Fruit fly (Drosophila melanogaster): ENCODE results near the gene bark.

Gene bark

dm6 chr2L:3776614-3777196 lies 10.3 kb upstream of the bark start:
- TF ChIP-seq CG17801 (GFP tag; optimal IDR thresholded peaks at IDR 0.05; ENCODE audit: partially characterized antibody): peak; percentile 70

- no peak for TF ChIP-seq CG17801 (GFP tag; optimal IDR thresholded peaks at IDR 0.05; ENCODE audit: partially characterized antibody)
These were observed 9.5 kb upstream of the bark start for dm6 chr2L:3777485-3777884.

- no peak for TF ChIP-seq CG17801 (GFP tag; optimal IDR thresholded peaks at IDR 0.05; ENCODE audit: partially characterized antibody)
These were observed 8.6 kb upstream of the bark start for dm6 chr2L:3778157-3779060.

dm6 chr2L:3779143-3779788 lies 7.7 kb upstream of the bark start:
- peak; percentile 66 for TF ChIP-seq CG17801 (GFP tag; optimal IDR thresholded peaks at IDR 0.05; ENCODE audit: partially characterized antibody)

dm6 chr2L:3780587-3780986 lies 6.4 kb upstream of the bark start:
- TF ChIP-seq CG17801 (GFP tag; optimal IDR thresholded peaks at IDR 0.05; ENCODE audit: partially characterized antibody): no peak

- no peak for TF ChIP-seq CG17801 (GFP tag; optimal IDR thresholded peaks at IDR 0.05; ENCODE audit: partially characterized antibody)
These were observed 5.7 kb upstream of the bark start for dm6 chr2L:3781132-3781877.

- no peak for TF ChIP-seq CG17801 (GFP tag; optimal IDR thresholded peaks at IDR 0.05; ENCODE audit: partially characterized antibody)
These were observed 2.5 kb upstream of the bark start, which contains the start of gene CG31960 for dm6 chr2L:3784268-3784997. TSS of gene CG31960 (plus strand) at chr2L:3784947.

dm6 chr2L:3785402-3785801 lies 1.6 kb upstream of the bark start:
- no peak for TF ChIP-seq CG17801 (GFP tag; optimal IDR thresholded peaks at IDR 0.05; ENCODE audit: partially characterized antibody)

- TF ChIP-seq CG17801 (GFP tag; optimal IDR thresholded peaks at IDR 0.05; ENCODE audit: partially characterized antibody): no peak
These were observed 721 bp upstream of the bark start for dm6 chr2L:3786246-3786645.

dm6 chr2L:3788150-3788549 lies 1.2 kb downstream of the bark start:
- no peak for TF ChIP-seq CG17801 (GFP tag; optimal IDR thresholded peaks at IDR 0.05; ENCODE audit: partially characterized antibody)

dm6 chr2L:3789290-3790067 lies 2.5 kb downstream of the bark start:
- TF ChIP-seq CG17801 (GFP tag; optimal IDR thresholded peaks at IDR 0.05; ENCODE audit: partially characterized antibody): no peak

- no peak for TF ChIP-seq CG17801 (GFP tag; optimal IDR thresholded peaks at IDR 0.05; ENCODE audit: partially characterized antibody)
These were observed 4.7 kb downstream of the bark start for dm6 chr2L:3791629-3792028.

- TF ChIP-seq CG17801 (GFP tag; optimal IDR thresholded peaks at IDR 0.05; ENCODE audit: partially characterized antibody): peak; percentile 89
These were observed 16.0 kb downstream of the bark start for dm6 chr2L:3802818-3803456.
